Fruit fly (Drosophila melanogaster) whole organism, adult: ENCODE measurements around the gene CG5096.

ENCODE experiments used
- CG11617 ChIP-seq: fragments of 200-800 bp; sonication (Bioruptor generic); optimal IDR thresholded peaks from 2 replicates; lab custom pipeline; 2017; ENCODE audit warnings: mild to moderate bottlenecking, missing biosample characterization, missing genetic modification reagents, missing genetic modification characterization
- CG12768 ChIP-seq: fragments of 200-800 bp; sonication (Bioruptor generic); optimal IDR thresholded peaks from 2 replicates; lab custom pipeline; 2017; ENCODE audit warnings: missing biosample characterization, missing genetic modification characterization, mild to moderate bottlenecking, moderate library complexity, missing genetic modification reagents
- CG14711 ChIP-seq: fragments of 200-800 bp; sonication (Bioruptor generic); optimal IDR thresholded peaks from 2 replicates; lab custom pipeline; 2018; ENCODE audit warnings: missing biosample characterization, mild to moderate bottlenecking, missing genetic modification characterization, moderate library complexity
- CG1620 ChIP-seq: fragments of 200-800 bp; sonication (Bioruptor generic); optimal IDR thresholded peaks from 2 replicates; lab custom pipeline; 2016; ENCODE audit warnings: missing biosample characterization, missing genetic modification characterization
- CG33017 ChIP-seq: fragments of 200-800 bp; sonication (Bioruptor generic); optimal IDR thresholded peaks from 2 replicates; lab custom pipeline; 2018; ENCODE audit warnings: missing biosample characterization, mild to moderate bottlenecking, missing genetic modification characterization, moderate library complexity
- CG5204 ChIP-seq: fragments of 200-800 bp; sonication (Bioruptor generic); optimal IDR thresholded peaks from 2 replicates; lab custom pipeline; 2016; ENCODE audit warnings: missing biosample characterization, missing genetic modification characterization
- CG7045 ChIP-seq: fragments of 200-800 bp; sonication (Bioruptor generic); optimal IDR thresholded peaks from 2 replicates; lab custom pipeline; 2017; ENCODE audit warnings: missing biosample characterization, mild to moderate bottlenecking, missing genetic modification characterization
- CG7101 ChIP-seq: fragments of 200-800 bp; sonication (Bioruptor generic); optimal IDR thresholded peaks from 2 replicates; lab custom pipeline; 2018; ENCODE audit warnings: missing biosample characterization, mild to moderate bottlenecking, missing genetic modification characterization, moderate library complexity
- Clk ChIP-seq: fragments of 200-800 bp; sonication (Bioruptor generic); optimal IDR thresholded peaks from 2 replicates; lab custom pipeline; 2017; ENCODE audit warnings: missing biosample characterization, missing genetic modification characterization
- Crg-1 ChIP-seq: fragments of 200-800 bp; sonication (Bioruptor generic); optimal IDR thresholded peaks from 2 replicates; lab custom pipeline; 2016; ENCODE audit warnings: missing biosample characterization, missing genetic modification characterization
- Hr96 ChIP-seq: fragments of 200-800 bp; sonication (Bioruptor generic); optimal IDR thresholded peaks from 2 replicates; lab custom pipeline; 2016; ENCODE audit warnings: missing biosample characterization, missing genetic modification characterization
- Mnt ChIP-seq: fragments of 200-800 bp; sonication (Bioruptor generic); optimal IDR thresholded peaks from 2 replicates; lab custom pipeline; 2016; ENCODE audit warnings: missing biosample characterization, mild to moderate bottlenecking, missing genetic modification characterization
- bab1 ChIP-seq: fragments of 200-800 bp; sonication (Bioruptor generic); optimal IDR thresholded peaks from 3 replicates; lab custom pipeline; 2019; ENCODE audit warnings: missing biosample characterization, mild to moderate bottlenecking, missing genetic modification characterization, moderate library complexity
- cic ChIP-seq: fragments of 200-800 bp; sonication (Bioruptor generic); optimal IDR thresholded peaks from 2 replicates; lab custom pipeline; 2017; ENCODE audit warnings: missing biosample characterization, mild to moderate bottlenecking, missing genetic modification characterization, moderate library complexity
- cnc ChIP-seq, 2 experiments: fragments of >200 bp; optimal IDR thresholded peaks; 2 replicates each; lab custom pipeline; 2017
- kay ChIP-seq: fragments of 200-800 bp; sonication (Bioruptor generic); peaks from one replicate; lab custom pipeline; 2016; ENCODE audit warnings: missing biosample characterization, missing genetic modification characterization, borderline replicate concordance
- ovo ChIP-seq: fragments of 200-800 bp; sonication (Bioruptor generic); optimal IDR thresholded peaks from 2 replicates; lab custom pipeline; 2016; ENCODE audit warnings: missing biosample characterization, missing genetic modification characterization
- pad ChIP-seq: fragments of 200-800 bp; sonication (Bioruptor generic); optimal IDR thresholded peaks from 3 replicates; lab custom pipeline; 2017; ENCODE audit warnings: missing biosample characterization, missing genetic modification characterization, mild to moderate bottlenecking, moderate library complexity, missing genetic modification reagents
- tj ChIP-seq: fragments of 200-800 bp; sonication (Bioruptor generic); optimal IDR thresholded peaks from 3 replicates; lab custom pipeline; 2017; ENCODE audit warnings: missing biosample characterization, mild to moderate bottlenecking, missing genetic modification characterization, moderate library complexity
- toe ChIP-seq: fragments of 200-800 bp; sonication (Bioruptor generic); optimal IDR thresholded peaks from 2 replicates; lab custom pipeline; 2016; ENCODE audit warnings: missing biosample characterization, missing genetic modification characterization

The CG5096 gene

dm6 chr2L:10381890-10382450, at the start of gene CG5096:
CG5096 (plus strand) TSS chr2L:10382263.
- no peak for TF ChIP-seq CG5204 (GFP tag; lab: Kevin White, UChicago)
- TF ChIP-seq CG7045 (GFP tag; lab: Kevin White, UChicago), result peak; percentile 82
- no peak for TF ChIP-seq ovo (GFP tag; lab: Kevin White, UChicago)
- TF ChIP-seq CG14711, result peak; percentile 90
- TF ChIP-seq Hr96 (GFP tag; lab: Kevin White, UChicago), result no peak
- peak; percentile 92 for TF ChIP-seq CG12768 (GFP tag; lab: Kevin White, UChicago)
- no peak for TF ChIP-seq bab1 (GFP tag; lab: Kevin White, UChicago)
- peak; percentile 55 for TF ChIP-seq Crg-1 (GFP tag; lab: Kevin White, UChicago)
- peak; percentile 63 for TF ChIP-seq Clk (GFP tag; lab: Kevin White, UChicago)
- no peak for TF ChIP-seq toe
- peak; percentile 97 for TF ChIP-seq kay (GFP tag; lab: Kevin White, UChicago)
- peak; percentile 96 for TF ChIP-seq CG7101 (tag; lab: Kevin White, UChicago)
- TF ChIP-seq CG33017 (tag; lab: Kevin White, UChicago), result peak; percentile 96
- peak in 1 of 2 experiments; percentile 27 for TF ChIP-seq cnc (optimal IDR thresholded peaks at IDR 0.05; lab: Kevin White, UChicago)
- peak; percentile 86 for TF ChIP-seq cic (GFP tag; lab: Kevin White, UChicago)
- peak; percentile 92 for TF ChIP-seq CG11617 (GFP tag; lab: Kevin White, UChicago)
- TF ChIP-seq Mnt, result peak; percentile 56
- TF ChIP-seq CG1620 (GFP tag; lab: Kevin White, UChicago), result no peak
- TF ChIP-seq tj (GFP tag; lab: Kevin White, UChicago), result peak; percentile 46
- peak; percentile 71 for TF ChIP-seq pad

- TF ChIP-seq CG12768 (GFP tag; lab: Kevin White, UChicago), result peak; percentile 15
- TF ChIP-seq cnc (optimal IDR thresholded peaks at IDR 0.05; lab: Kevin White, UChicago), result no peak
- TF ChIP-seq Mnt, result peak; percentile 23
- TF ChIP-seq bab1 (GFP tag; lab: Kevin White, UChicago), result peak; percentile 41
- TF ChIP-seq tj (GFP tag; lab: Kevin White, UChicago), result no peak
- TF ChIP-seq CG7045 (GFP tag; lab: Kevin White, UChicago), result no peak
- peak; percentile 8 for TF ChIP-seq CG7101 (tag; lab: Kevin White, UChicago)
- TF ChIP-seq toe, result no peak
- TF ChIP-seq Hr96 (GFP tag; lab: Kevin White, UChicago), result no peak
- TF ChIP-seq Crg-1 (GFP tag; lab: Kevin White, UChicago), result no peak
- peak; percentile 38 for TF ChIP-seq pad
- no peak for TF ChIP-seq Clk (GFP tag; lab: Kevin White, UChicago)
- TF ChIP-seq CG33017 (tag; lab: Kevin White, UChicago), result peak; percentile 30
- TF ChIP-seq CG14711, result no peak
- TF ChIP-seq ovo (GFP tag; lab: Kevin White, UChicago), result no peak
- peak; percentile 98 for TF ChIP-seq kay (GFP tag; lab: Kevin White, UChicago)
Measured at dm6 chr2L:10333091-10333991, 48.7 kb upstream of the CG5096 start, which contains the start of gene GATAd. GATAd (plus strand) TSS chr2L:10333734.

- no peak for TF ChIP-seq CG7045 (GFP tag; lab: Kevin White, UChicago)
- TF ChIP-seq Crg-1 (GFP tag; lab: Kevin White, UChicago), result no peak
- no peak for TF ChIP-seq CG12768 (GFP tag; lab: Kevin White, UChicago)
- TF ChIP-seq ovo (GFP tag; lab: Kevin White, UChicago), result no peak
- no peak for TF ChIP-seq cic (GFP tag; lab: Kevin White, UChicago)
Measured at dm6 chr2L:10334213-10334612, 47.9 kb upstream of the CG5096 start.

dm6 chr2L:10334854-10335277, 47.2 kb upstream of the CG5096 start:
- TF ChIP-seq ovo (GFP tag; lab: Kevin White, UChicago) (peak; percentile 45), CG7045 (GFP tag; lab: Kevin White, UChicago) (peak; percentile 62), CG33017 (tag; lab: Kevin White, UChicago) (peak; percentile 56), CG12768 (GFP tag; lab: Kevin White, UChicago) (peak; percentile 85), Clk (GFP tag; lab: Kevin White, UChicago) (peak; percentile 59), tj (GFP tag; lab: Kevin White, UChicago) (peak; percentile 73), toe (no peak), Crg-1 (GFP tag; lab: Kevin White, UChicago) (peak; percentile 61), CG14711 (peak; percentile 43), CG5204 (GFP tag; lab: Kevin White, UChicago) (no peak), CG1620 (GFP tag; lab: Kevin White, UChicago) (peak; percentile 28), bab1 (GFP tag; lab: Kevin White, UChicago) (peak; percentile 62), CG7101 (tag; lab: Kevin White, UChicago) (peak; percentile 55), Mnt (peak; percentile 85), CG11617 (GFP tag; lab: Kevin White, UChicago) (peak; percentile 68), cic (GFP tag; lab: Kevin White, UChicago) (peak; percentile 87), cnc (optimal IDR thresholded peaks at IDR 0.05; lab: Kevin White, UChicago) (no peak), Hr96 (GFP tag; lab: Kevin White, UChicago) (no peak), kay (GFP tag; lab: Kevin White, UChicago) (peak; percentile 98), pad (peak; percentile 44)

- TF ChIP-seq CG7045 (GFP tag; lab: Kevin White, UChicago), result no peak
- TF ChIP-seq toe, result no peak
- peak; percentile 12 for TF ChIP-seq pad
- no peak for TF ChIP-seq Crg-1 (GFP tag; lab: Kevin White, UChicago)
- TF ChIP-seq tj (GFP tag; lab: Kevin White, UChicago), result no peak
- TF ChIP-seq CG14711, result no peak
- TF ChIP-seq cic (GFP tag; lab: Kevin White, UChicago), result peak; percentile 31
- peak; percentile 63 for TF ChIP-seq bab1 (GFP tag; lab: Kevin White, UChicago)
- TF ChIP-seq CG5204 (GFP tag; lab: Kevin White, UChicago), result no peak
- peak; percentile 44 for TF ChIP-seq Mnt
- TF ChIP-seq cnc (optimal IDR thresholded peaks at IDR 0.05; lab: Kevin White, UChicago), result no peak
- TF ChIP-seq ovo (GFP tag; lab: Kevin White, UChicago), result no peak
- TF ChIP-seq CG1620 (GFP tag; lab: Kevin White, UChicago), result peak; percentile 18
- no peak for TF ChIP-seq Hr96 (GFP tag; lab: Kevin White, UChicago)
- peak; percentile 15 for TF ChIP-seq CG11617 (GFP tag; lab: Kevin White, UChicago)
- TF ChIP-seq CG12768 (GFP tag; lab: Kevin White, UChicago), result no peak
- TF ChIP-seq Clk (GFP tag; lab: Kevin White, UChicago), result no peak
- TF ChIP-seq kay (GFP tag; lab: Kevin White, UChicago), result no peak
- TF ChIP-seq CG7101 (tag; lab: Kevin White, UChicago), result peak; percentile 35
- TF ChIP-seq CG33017 (tag; lab: Kevin White, UChicago), result no peak
Measured at dm6 chr2L:10339212-10339721, 42.8 kb upstream of the CG5096 start, which contains the start of gene SamDC. SamDC (plus strand) TSS chr2L:10339457.
